Fruit fly (Drosophila melanogaster) S2 (cell line): Measurements from ENCODE around the gene CG42329.

Experiments used
- CG8478 ChIP-seq: fragments of >200 bp; optimal IDR thresholded peaks from 2 replicates; lab custom pipeline; 2018
- CTCF ChIP-seq, 2 experiments: fragments of >200 bp; optimal IDR thresholded peaks; 2 replicates each; lab custom pipeline; 2018

- TF ChIP-seq CG8478 (lab: Kevin White, UChicago) (no peak), CTCF (optimal IDR thresholded peaks at IDR 0.05; lab: Kevin White, UChicago) (no peak)
Measured at dm6 chr2L:1199912-1200721, 19.0 kb upstream of the CG42329 start, which contains the start of the genes CG43349 and CG5011.
